Fruit fly (Drosophila melanogaster) whole organism, embryonic: ENCODE measurements around the gene CkIIalpha-i3.

Source experiments
- BEAF-32 ChIP-seq: fragments of 200-800 bp; sonication (Bioruptor generic); optimal IDR thresholded peaks from 3 replicates; lab custom pipeline; 2017; ENCODE audit warnings: missing biosample characterization, missing genetic modification characterization, mild to moderate bottlenecking, moderate library complexity, missing genetic modification reagents
- CG12769 ChIP-seq: fragments of 200-800 bp; sonication (Bioruptor generic); optimal IDR thresholded peaks from 2 replicates; lab custom pipeline; 2019; ENCODE audit warnings: missing biosample characterization, mild to moderate bottlenecking, missing genetic modification characterization, moderate library complexity
- CG15601 ChIP-seq: fragments of 200-800 bp; sonication (Bioruptor generic); optimal IDR thresholded peaks from 3 replicates; lab custom pipeline; 2019; ENCODE audit warnings: missing biosample characterization, mild to moderate bottlenecking, missing genetic modification characterization, moderate library complexity
- CG15696 ChIP-seq: fragments of 200-800 bp; sonication (Bioruptor generic); optimal IDR thresholded peaks from 2 replicates; lab custom pipeline; 2019; ENCODE audit warnings: missing biosample characterization, mild to moderate bottlenecking, missing genetic modification characterization, moderate library complexity
- CG17359 ChIP-seq: fragments of 200-800 bp; sonication (Bioruptor generic); optimal IDR thresholded peaks from 3 replicates; lab custom pipeline; 2018; ENCODE audit warnings: missing biosample characterization, mild to moderate bottlenecking, missing genetic modification characterization, moderate library complexity
- CG17385 ChIP-seq: fragments of 200-800 bp; sonication (Bioruptor generic); optimal IDR thresholded peaks from 3 replicates; lab custom pipeline; 2018; ENCODE audit warnings: missing biosample characterization, mild to moderate bottlenecking, missing genetic modification characterization
- CG17568 ChIP-seq: fragments of 200-800 bp; sonication (Bioruptor generic); optimal IDR thresholded peaks from 2 replicates; lab custom pipeline; 2018; ENCODE audit warnings: missing biosample characterization, mild to moderate bottlenecking, missing genetic modification characterization, moderate library complexity
- CG17612 ChIP-seq: fragments of 200-800 bp; sonication (Bioruptor generic); IDR thresholded peaks from 2 replicates; pipeline ENCODE4 v1.3.6; 2022; ENCODE audit warnings: missing biosample characterization, missing genetic modification characterization
- CG2199 ChIP-seq: fragments of 200-800 bp; sonication (Bioruptor generic); IDR thresholded peaks from 3 replicates; pipeline ENCODE4 v1.3.6; 2022; ENCODE audit warnings: missing biosample characterization, missing genetic modification characterization
- CG2712 ChIP-seq: fragments of 200-800 bp; optimal IDR thresholded peaks from 3 replicates; lab custom pipeline; 2019; ENCODE audit warnings: missing biosample characterization, mild to moderate bottlenecking, missing genetic modification characterization, moderate library complexity
- CG32767 ChIP-seq: fragments of 200-800 bp; sonication (Bioruptor generic); IDR thresholded peaks from 2 replicates; pipeline ENCODE4 v1.3.6; 2022; ENCODE audit warnings: missing biosample characterization, missing genetic modification characterization
- CG32772 ChIP-seq: fragments of 200-800 bp; sonication (Bioruptor generic); IDR thresholded peaks from 2 replicates; pipeline ENCODE4 v1.3.6; 2022; ENCODE audit warnings: missing biosample characterization, missing genetic modification characterization
- CG3281 ChIP-seq: fragments of 200-800 bp; sonication (Bioruptor generic); optimal IDR thresholded peaks from 3 replicates; lab custom pipeline; 2017; ENCODE audit warnings: missing biosample characterization, mild to moderate bottlenecking, missing genetic modification characterization
- CG42726 ChIP-seq: fragments of 200-800 bp; sonication (Bioruptor generic); IDR thresholded peaks from 2 replicates; pipeline ENCODE4 v1.3.6; 2022; ENCODE audit warnings: missing biosample characterization, missing genetic modification characterization; ENCODE audit not compliant: partially characterized antibody
- CG6683 ChIP-seq: fragments of 200-800 bp; sonication (Bioruptor generic); optimal IDR thresholded peaks from 2 replicates; lab custom pipeline; 2017; ENCODE audit warnings: missing biosample characterization, mild to moderate bottlenecking, missing genetic modification characterization, missing genetic modification reagents
- CG8388 ChIP-seq: fragments of 200-800 bp; sonication (Bioruptor generic); optimal IDR thresholded peaks from 2 replicates; lab custom pipeline; 2019; ENCODE audit warnings: missing biosample characterization, mild to moderate bottlenecking, missing genetic modification characterization, moderate library complexity
- D19B ChIP-seq: fragments of 200-800 bp; sonication (Bioruptor generic); optimal IDR thresholded peaks from 2 replicates; lab custom pipeline; 2017; ENCODE audit warnings: missing biosample characterization, mild to moderate bottlenecking, missing genetic modification characterization
- Lim3 ChIP-seq: fragments of 200-800 bp; sonication (Bioruptor generic); IDR thresholded peaks from 2 replicates; pipeline ENCODE4 v1.3.6; 2022; ENCODE audit warnings: missing biosample characterization, missing genetic modification characterization
- Nf-YA ChIP-seq: fragments of 200-800 bp; sonication (Bioruptor generic); IDR thresholded peaks from 2 replicates; pipeline ENCODE4 v1.3.6; 2022; ENCODE audit warnings: missing biosample characterization, missing genetic modification characterization
- Side ChIP-seq: fragments of 200-800 bp; sonication (Bioruptor generic); optimal IDR thresholded peaks from 2 replicates; lab custom pipeline; 2016; ENCODE audit warnings: missing biosample characterization, missing genetic modification characterization
- ac ChIP-seq: fragments of 200-800 bp; sonication (Bioruptor generic); optimal IDR thresholded peaks from 3 replicates; lab custom pipeline; 2017; ENCODE audit warnings: missing biosample characterization, mild to moderate bottlenecking, missing genetic modification characterization
- bowl ChIP-seq: fragments of 200-800 bp; sonication (Bioruptor generic); IDR thresholded peaks from 2 replicates; pipeline ENCODE4 v1.3.6; 2022; ENCODE audit warnings: missing biosample characterization, missing genetic modification characterization
- cas ChIP-seq: fragments of 200-800 bp; sonication (Bioruptor generic); IDR thresholded peaks from 2 replicates; pipeline ENCODE4 v1.3.6; 2022; ENCODE audit warnings: missing biosample characterization, missing genetic modification characterization
- cg ChIP-seq: fragments of 200-800 bp; sonication (Bioruptor generic); optimal IDR thresholded peaks from 3 replicates; lab custom pipeline; 2019; ENCODE audit warnings: missing biosample characterization, mild to moderate bottlenecking, missing genetic modification characterization, moderate library complexity
- chm ChIP-seq: fragments of 200-800 bp; sonication (Bioruptor generic); IDR thresholded peaks from 2 replicates; pipeline ENCODE4 v1.3.6; 2022; ENCODE audit warnings: missing biosample characterization, missing genetic modification characterization
- ci ChIP-seq: fragments of 200-800 bp; sonication (Bioruptor generic); IDR thresholded peaks from 3 replicates; pipeline ENCODE4 v1.3.6; 2022; ENCODE audit warnings: missing biosample characterization, missing genetic modification characterization
- dm ChIP-seq: fragments of 200-800 bp; sonication (Bioruptor generic); optimal IDR thresholded peaks from 3 replicates; lab custom pipeline; 2016; ENCODE audit warnings: missing biosample characterization, missing genetic modification characterization
- eyg ChIP-seq: fragments of 200-800 bp; sonication (Bioruptor generic); optimal IDR thresholded peaks from 3 replicates; lab custom pipeline; 2016; ENCODE audit warnings: missing biosample characterization, missing genetic modification characterization
- fd64A ChIP-seq: fragments of 200-800 bp; sonication (Bioruptor generic); optimal IDR thresholded peaks from 3 replicates; lab custom pipeline; 2018; ENCODE audit warnings: missing biosample characterization, mild to moderate bottlenecking, missing genetic modification characterization
- kni ChIP-seq: fragments of 200-800 bp; sonication (Bioruptor generic); optimal IDR thresholded peaks from 3 replicates; lab custom pipeline; 2017; ENCODE audit warnings: mild to moderate bottlenecking, missing biosample characterization, missing genetic modification reagents, missing genetic modification characterization
- oc ChIP-seq: fragments of 200-800 bp; sonication (Bioruptor generic); optimal IDR thresholded peaks from 2 replicates; lab custom pipeline; 2018; ENCODE audit warnings: missing biosample characterization, mild to moderate bottlenecking, missing genetic modification characterization, moderate library complexity
- pita ChIP-seq: fragments of 200-800 bp; sonication (Bioruptor generic); optimal IDR thresholded peaks from 2 replicates; lab custom pipeline; 2017; ENCODE audit warnings: missing biosample characterization, mild to moderate bottlenecking, missing genetic modification characterization
- pros ChIP-seq: fragments of 200-800 bp; sonication (Bioruptor generic); optimal IDR thresholded peaks from 3 replicates; lab custom pipeline; 2019; ENCODE audit warnings: missing biosample characterization, mild to moderate bottlenecking, missing genetic modification characterization, moderate library complexity
- sens ChIP-seq: fragments of 200-800 bp; sonication (Bioruptor generic); peaks from one replicate; lab custom pipeline; 2016; ENCODE audit warnings: missing biosample characterization, missing genetic modification characterization
- sqz ChIP-seq: fragments of 200-800 bp; sonication (Bioruptor generic); optimal IDR thresholded peaks from 3 replicates; lab custom pipeline; 2018; ENCODE audit warnings: missing biosample characterization, mild to moderate bottlenecking, missing genetic modification characterization
- tll ChIP-seq, 2 experiments: fragments of 200-800 bp in 1 of 2; fragments of >200 bp in 1 of 2; sonication (Bioruptor generic) in 1 of 2; optimal IDR thresholded peaks; 2 replicates each; lab custom pipeline; 2017 to 2019; ENCODE audit warnings: missing biosample characterization in 2 of 2, missing genetic modification characterization in 2 of 2, mild to moderate bottlenecking in 1 of 2, moderate library complexity in 1 of 2
- twi ChIP-seq: fragments of 200-800 bp; optimal IDR thresholded peaks from 2 replicates; lab custom pipeline; 2019; ENCODE audit warnings: missing biosample characterization, mild to moderate bottlenecking, missing genetic modification characterization, moderate library complexity
- z ChIP-seq: fragments of 200-800 bp; sonication (Bioruptor generic); IDR thresholded peaks from 3 replicates; pipeline ENCODE4 v1.3.6; 2022; ENCODE audit warnings: missing biosample characterization, missing genetic modification characterization
- zen ChIP-seq: fragments of 200-800 bp; sonication (Bioruptor generic); optimal IDR thresholded peaks from 3 replicates; lab custom pipeline; 2018; ENCODE audit warnings: missing biosample characterization, mild to moderate bottlenecking, missing genetic modification characterization, moderate library complexity

CkIIalpha-i3 gene

DNA sequence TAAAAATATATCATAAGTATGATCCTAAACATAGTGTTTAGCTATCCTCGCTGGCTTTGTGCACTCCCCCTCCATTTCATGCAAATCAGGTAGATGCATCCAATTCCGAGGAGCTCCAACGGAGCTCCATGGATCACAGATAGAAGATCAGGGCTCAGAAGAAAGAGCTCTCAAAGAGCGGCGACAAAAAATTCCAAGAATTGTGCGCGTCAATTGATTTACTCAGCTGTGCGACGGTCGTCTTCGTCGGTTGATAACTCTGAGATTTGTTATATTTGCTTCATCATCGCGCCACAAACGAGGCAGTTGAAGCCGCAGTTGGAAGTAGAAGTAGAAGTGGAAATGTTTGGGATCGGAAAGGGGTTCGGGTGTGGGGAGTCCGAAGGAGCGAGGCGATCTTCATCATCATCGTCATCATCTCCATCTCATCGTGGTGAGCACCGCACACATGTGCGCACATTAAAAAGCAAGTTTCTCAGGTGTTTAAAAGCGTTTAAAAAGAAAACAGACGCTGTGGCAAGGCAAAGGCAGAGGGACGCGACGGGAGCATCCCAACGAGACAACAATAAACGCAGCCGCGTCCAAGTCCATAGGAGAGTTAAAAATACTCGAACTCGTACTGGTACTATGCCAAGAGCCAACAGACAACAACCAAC lies 22.9 kb upstream of the CkIIalpha-i3 start (continued):
- TF ChIP-seq twi (tag; lab: Kevin White, UChicago) (peak; percentile 32), CG32767 (no peak), BEAF-32 (GFP tag; lab: Kevin White, UChicago) (no peak), bowl (GFP tag; lab: Robert Waterston, UW) (no peak), dm (GFP tag; lab: Kevin White, UChicago) (no peak), CG17612 (GFP tag; lab: Robert Waterston, UW) (no peak), CG12769 (tag; lab: Kevin White, UChicago) (peak; percentile 52)

DNA sequence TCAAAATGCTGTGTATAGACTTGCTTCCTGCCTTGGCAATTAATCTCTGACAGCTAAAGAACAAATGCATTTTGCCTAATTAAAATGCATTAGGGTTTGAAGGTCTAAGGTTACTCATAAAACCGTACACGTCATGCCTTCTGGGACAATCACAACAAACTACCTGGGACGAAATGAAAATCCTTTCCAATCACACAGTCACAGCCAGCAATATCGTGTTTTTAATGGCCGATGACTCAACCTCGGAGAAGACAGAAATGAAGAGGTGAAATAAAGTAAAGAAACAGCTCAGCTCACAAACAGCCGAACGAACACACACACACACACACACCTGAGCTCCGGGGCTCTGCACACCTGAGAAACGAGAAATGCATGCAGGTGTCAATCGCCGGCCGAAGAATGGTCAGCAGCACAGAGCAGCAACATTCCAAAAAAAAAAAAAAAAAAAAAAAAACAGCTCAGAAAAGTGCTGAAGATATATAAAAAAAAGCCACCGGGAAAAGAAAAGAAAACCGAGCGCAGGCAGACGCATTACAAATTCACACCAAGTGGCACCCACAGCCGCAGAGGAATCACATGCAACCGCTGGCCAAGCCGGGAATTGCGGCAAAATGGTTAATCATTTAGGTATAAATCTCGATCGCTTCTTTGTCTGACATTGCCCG lies 22.0 kb upstream of the CkIIalpha-i3 start:
- TF ChIP-seq fd64A (GFP tag; lab: Kevin White, UChicago) (no peak), CG17359 (tag; lab: Kevin White, UChicago) (peak; percentile 7), CG15601 (tag; lab: Kevin White, UChicago) (no peak), cg (GFP tag; lab: Kevin White, UChicago) (peak; percentile 27), bowl (GFP tag; lab: Robert Waterston, UW) (no peak), zen (peak; percentile 52), chm (GFP tag; lab: Robert Waterston, UW) (0 out of 2 replicates have a peak, but pooled peaks have one; percentile 37), sqz (GFP tag; lab: Kevin White, UChicago) (peak; percentile 77), CG2712 (no peak), oc (no peak), cas (GFP tag; lab: Robert Waterston, UW) (no peak), CG17385 (GFP tag; lab: Kevin White, UChicago) (no peak), tll (GFP tag; optimal IDR thresholded peaks at IDR 0.05; lab: Kevin White, UChicago) (peak in 1 of 2 experiments; percentile 88), z (peak; percentile 65; the same call in 1 of the 3 replicates), kni (GFP tag; lab: Kevin White, UChicago) (peak; percentile 67), CG8388 (GFP tag; lab: Kevin White, UChicago) (no peak), eyg (no peak), sens (GFP tag; lab: Kevin White, UChicago) (peak; percentile 65), Nf-YA (GFP tag; lab: Robert Waterston, UW) (no peak), ac (GFP tag; lab: Kevin White, UChicago) (peak; percentile 22), CG2199 (GFP tag; lab: Robert Waterston, UW) (0 out of 3 replicates have a peak, but pooled peaks have one; percentile 7), CG6683 (no peak), Side (GFP tag; lab: Kevin White, UChicago) (no peak), CG17568 (no peak), CG42726 (no peak), CG32772 (peak; percentile 62; the same call in 1 of the 2 replicates), Lim3 (GFP tag; lab: Robert Waterston, UW) (no peak), pros (GFP tag; lab: Kevin White, UChicago) (peak; percentile 55), ci (peak; percentile 48; the same call in 1 of the 3 replicates)

DNA sequence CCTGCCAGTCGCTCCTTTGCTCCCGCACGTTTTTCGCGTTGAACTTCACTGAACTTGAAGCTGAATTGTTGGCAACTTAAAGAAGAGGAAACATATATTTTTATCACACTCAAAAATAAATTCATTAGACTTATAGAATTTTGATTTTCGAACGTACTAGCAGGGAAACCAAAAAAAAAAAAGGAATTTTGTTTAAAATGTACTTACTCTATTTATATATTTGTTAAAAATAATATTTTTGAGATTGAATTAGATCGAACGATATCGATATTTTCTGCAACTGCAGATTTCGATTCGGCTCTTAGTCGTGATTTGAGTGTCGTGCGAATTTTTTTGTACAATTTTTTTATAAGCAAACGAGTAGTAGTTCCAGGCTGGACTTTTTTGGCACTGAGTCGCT lies 21.1 kb upstream of the CkIIalpha-i3 start:
- TF ChIP-seq CG15696 (tag; lab: Kevin White, UChicago) (no peak), CG3281 (GFP tag; lab: Kevin White, UChicago) (no peak), pita (GFP tag; lab: Kevin White, UChicago) (no peak), D19B (GFP tag; lab: Kevin White, UChicago) (no peak)
